Worm (Caenorhabditis elegans): ENCODE measurements around the gene Y97E10AR.4.

Gene Y97E10AR.4

ce11 chrV:7964429-7964828 is 45.6 kb downstream of the Y97E10AR.4 start:
- no peak for TF ChIP-seq nhr-237 (tag; optimal IDR thresholded peaks at IDR 0.05)
- no peak for TF ChIP-seq Y55F3AM.14 (GFP tag; optimal IDR thresholded peaks at IDR 0.05)
- TF ChIP-seq mdl-1 (tag; optimal IDR thresholded peaks at IDR 0.05), result no peak
- no peak for TF ChIP-seq C34F6.9 (tag; optimal IDR thresholded peaks at IDR 0.05)
- no peak for TF ChIP-seq ceh-82 (tag; optimal IDR thresholded peaks at IDR 0.05)
- no peak for TF ChIP-seq egl-27 (tag; optimal IDR thresholded peaks at IDR 0.05)
- TF ChIP-seq nhr-23 (tag; optimal IDR thresholded peaks at IDR 0.05), result no peak

- no peak for TF ChIP-seq mdl-1 (tag; optimal IDR thresholded peaks at IDR 0.05)
- no peak for TF ChIP-seq ztf-1 (GFP tag; conservative IDR thresholded peaks at IDR 0.05)
- TF ChIP-seq F13H6.1 (tag; optimal IDR thresholded peaks at IDR 0.05), result no peak
- no peak for TF ChIP-seq nhr-11 (tag; optimal IDR thresholded peaks at IDR 0.05)
- no peak for TF ChIP-seq ceh-82 (tag; optimal IDR thresholded peaks at IDR 0.05)
- no peak for TF ChIP-seq nhr-21 (tag; optimal IDR thresholded peaks at IDR 0.05)
- TF ChIP-seq skn-1 (tag; optimal IDR thresholded peaks at IDR 0.05), result no peak
- TF ChIP-seq ZK546.5 (tag; optimal IDR thresholded peaks at IDR 0.05), result no peak
- TF ChIP-seq nhr-77 (tag; optimal IDR thresholded peaks at IDR 0.05), result no peak
- TF ChIP-seq gmeb-1 (tag; optimal IDR thresholded peaks at IDR 0.05), result no peak
- TF ChIP-seq snpc-4 (tag; optimal IDR thresholded peaks at IDR 0.05), result no peak
Observed at ce11 chrV:7958740-7959320, 51.2 kb downstream of the Y97E10AR.4 start, which contains the start of the genes clec-217 and F26D11.2. Gene clec-217 (minus strand): TSS chrV:7958840. Gene F26D11.2 (plus strand): TSS chrV:7959270.

All from whole organism, L2 larva.